Fruit fly (Drosophila melanogaster) whole organism, wandering third instar larva: ENCODE data around the gene CG13894.

Source experiments
- Abd-B ChIP-seq: fragments of >200 bp; optimal IDR thresholded peaks from 2 replicates; lab custom pipeline; 2017; ENCODE audit warnings: missing biosample characterization, missing genetic modification characterization
- CG32264 ChIP-seq: fragments of 200-800 bp; sonication (Bioruptor generic); optimal IDR thresholded peaks from 2 replicates; lab custom pipeline; 2016; ENCODE audit warnings: missing biosample characterization, missing genetic modification characterization
- CG9705 ChIP-seq: fragments of 200-800 bp; sonication (Bioruptor generic); optimal IDR thresholded peaks from 2 replicates; lab custom pipeline; 2018; ENCODE audit warnings: missing biosample characterization, mild to moderate bottlenecking, missing genetic modification characterization
- CrebA ChIP-seq: fragments of 200-800 bp; sonication (Bioruptor generic); optimal IDR thresholded peaks from 2 replicates; lab custom pipeline; 2016; ENCODE audit warnings: missing biosample characterization, mild to moderate bottlenecking, missing genetic modification characterization, borderline replicate concordance
- Dfd ChIP-seq: fragments of >200 bp; optimal IDR thresholded peaks from 2 replicates; lab custom pipeline; 2017; ENCODE audit warnings: missing biosample characterization, missing genetic modification characterization
- Dif ChIP-seq: fragments of 200-275, 200-300 bp; sonication (Bioruptor generic); optimal IDR thresholded peaks from 2 replicates; lab custom pipeline; 2018; ENCODE audit warnings: missing biosample characterization, missing genetic modification characterization; ENCODE audit not compliant: partially characterized antibody
- GATAd ChIP-seq: sonication (Bioruptor generic); optimal IDR thresholded peaks from 2 replicates; lab custom pipeline; 2016; ENCODE audit warnings: missing biosample characterization, missing genetic modification characterization
- HLH106 ChIP-seq: fragments of 200-800 bp; optimal IDR thresholded peaks from 3 replicates; lab custom pipeline; 2019; ENCODE audit warnings: missing biosample characterization, mild to moderate bottlenecking, missing genetic modification characterization, moderate library complexity
- Hnf4 ChIP-seq: fragments of 200-800 bp; sonication (Bioruptor generic); optimal IDR thresholded peaks from 2 replicates; lab custom pipeline; 2016; ENCODE audit warnings: missing biosample characterization, mild to moderate bottlenecking, missing genetic modification characterization
- Hr78 ChIP-seq: fragments of >200 bp; optimal IDR thresholded peaks from 2 replicates; lab custom pipeline; 2017; ENCODE audit warnings: missing biosample characterization, missing genetic modification characterization
- Hr83 ChIP-seq: fragments of 200-300 bp; sonication (Bioruptor generic); optimal IDR thresholded peaks from 2 replicates; lab custom pipeline; 2016; ENCODE audit warnings: missing biosample characterization, mild to moderate bottlenecking, missing genetic modification characterization, moderate library complexity; ENCODE audit not compliant: poor library complexity, severe bottlenecking
- Jra ChIP-seq: sonication (Bioruptor generic); optimal IDR thresholded peaks from 2 replicates; lab custom pipeline; 2016; ENCODE audit warnings: missing biosample characterization, missing genetic modification characterization
- Mio ChIP-seq: sonication (Bioruptor generic); optimal IDR thresholded peaks from 2 replicates; lab custom pipeline; 2016; ENCODE audit warnings: missing biosample characterization, missing genetic modification characterization
- Myc ChIP-seq: fragments of >200 bp; optimal IDR thresholded peaks from 2 replicates; lab custom pipeline; 2017
- N ChIP-seq: fragments of >200 bp; optimal IDR thresholded peaks from 2 replicates; lab custom pipeline; 2018; ENCODE audit warnings: missing biosample characterization, missing external identifiers, missing genetic modification characterization
- OdsH ChIP-seq: fragments of 200-800 bp; sonication (Bioruptor generic); optimal IDR thresholded peaks from 2 replicates; lab custom pipeline; 2016; ENCODE audit warnings: missing biosample characterization, mild to moderate bottlenecking, missing genetic modification characterization
- Rel ChIP-seq, 2 experiments: fragments of 200-800 bp; sonication (Bioruptor generic) in 1 of 2; optimal IDR thresholded peaks; 2 replicates in 1 of 2; 3 replicates in 1 of 2; lab custom pipeline; 2016 to 2019; ENCODE audit warnings: mild to moderate bottlenecking in 2 of 2, missing biosample characterization in 2 of 2, missing genetic modification characterization in 2 of 2, moderate library complexity in 1 of 2
- Sp1 ChIP-seq: fragments of 200-800 bp; sonication (Bioruptor generic); optimal IDR thresholded peaks from 3 replicates; lab custom pipeline; 2019; ENCODE audit warnings: missing biosample characterization, mild to moderate bottlenecking, missing genetic modification characterization, moderate library complexity
- Vsx2 ChIP-seq: fragments of 200-300, 225-300 bp; sonication (Bioruptor generic); optimal IDR thresholded peaks from 2 replicates; lab custom pipeline; 2018; ENCODE audit warnings: missing biosample characterization, missing genetic modification characterization; ENCODE audit not compliant: partially characterized antibody
- br ChIP-seq: fragments of 200-800 bp; sonication (Bioruptor generic); optimal IDR thresholded peaks from 2 replicates; lab custom pipeline; 2016; ENCODE audit warnings: missing biosample characterization, missing genetic modification characterization
- brk ChIP-seq: fragments of 200-800 bp; sonication (Bioruptor generic); optimal IDR thresholded peaks from 2 replicates; lab custom pipeline; 2016; ENCODE audit warnings: missing biosample characterization, mild to moderate bottlenecking, missing genetic modification characterization
- dl ChIP-seq, 2 experiments: fragments of 175-275, 200-275 bp in 1 of 2; fragments of 200-275 bp in 1 of 2; sonication (Bioruptor generic); optimal IDR thresholded peaks; lab custom pipeline; 2018; ENCODE audit warnings: mild to moderate bottlenecking in 2 of 2, missing biosample characterization in 2 of 2, missing genetic modification characterization in 2 of 2, moderate library complexity in 2 of 2; ENCODE audit not compliant: partially characterized antibody in 2 of 2, insufficient read depth in 1 of 2
- dmrt93B ChIP-seq: fragments of 200-800 bp; sonication (Bioruptor generic); optimal IDR thresholded peaks from 2 replicates; lab custom pipeline; 2018; ENCODE audit warnings: missing biosample characterization, mild to moderate bottlenecking, missing genetic modification characterization
- dsf ChIP-seq: sonication (Bioruptor generic); optimal IDR thresholded peaks from 2 replicates; lab custom pipeline; 2016; ENCODE audit warnings: missing biosample characterization, missing genetic modification characterization, borderline replicate concordance
- ey ChIP-seq: fragments of 200-800 bp; sonication (Bioruptor generic); optimal IDR thresholded peaks from 2 replicates; lab custom pipeline; 2016; ENCODE audit warnings: missing biosample characterization, missing genetic modification characterization
- foxo ChIP-seq, 2 experiments: fragments of 200-800 bp; sonication (Bioruptor generic); optimal IDR thresholded peaks; 2 replicates in 1 of 2; 3 replicates in 1 of 2; lab custom pipeline; 2016 to 2017; ENCODE audit warnings: missing biosample characterization in 2 of 2, missing genetic modification characterization in 2 of 2
- fru ChIP-seq: fragments of 200-800 bp; sonication (Bioruptor generic); optimal IDR thresholded peaks from 3 replicates; lab custom pipeline; 2016; ENCODE audit warnings: missing biosample characterization, mild to moderate bottlenecking, missing genetic modification characterization
- h ChIP-seq: fragments of 200-800 bp; sonication (Bioruptor generic); optimal IDR thresholded peaks from 3 replicates; lab custom pipeline; 2016; ENCODE audit warnings: missing biosample characterization, mild to moderate bottlenecking, missing genetic modification characterization
- jim ChIP-seq: fragments of 175-275, 200-325 bp; sonication (Bioruptor generic); optimal IDR thresholded peaks from 2 replicates; lab custom pipeline; 2016; ENCODE audit warnings: missing biosample characterization, mild to moderate bottlenecking, missing genetic modification characterization
- lola ChIP-seq: fragments of >200 bp; optimal IDR thresholded peaks from 2 replicates; lab custom pipeline; 2017; ENCODE audit warnings: missing biosample characterization, missing genetic modification characterization
- pan ChIP-seq: fragments of >200 bp; optimal IDR thresholded peaks from 2 replicates; lab custom pipeline; 2017
- psq ChIP-seq: fragments of 200-800 bp; sonication (Bioruptor generic); optimal IDR thresholded peaks from 3 replicates; lab custom pipeline; 2017; ENCODE audit warnings: missing biosample characterization, mild to moderate bottlenecking, missing genetic modification characterization, moderate library complexity
- rgr ChIP-seq: fragments of 200-800 bp; sonication (Bioruptor generic); optimal IDR thresholded peaks from 3 replicates; lab custom pipeline; 2016; ENCODE audit warnings: missing biosample characterization, mild to moderate bottlenecking, missing genetic modification characterization
- sage ChIP-seq: fragments of 200-800 bp; sonication (Bioruptor generic); optimal IDR thresholded peaks from 2 replicates; lab custom pipeline; 2016; ENCODE audit warnings: missing biosample characterization, mild to moderate bottlenecking, missing genetic modification characterization
- sv ChIP-seq: fragments of 200-800 bp; sonication (Bioruptor generic); optimal IDR thresholded peaks from 3 replicates; lab custom pipeline; 2016; ENCODE audit warnings: missing biosample characterization, missing genetic modification characterization
- tai ChIP-seq: sonication (Bioruptor generic); optimal IDR thresholded peaks from 2 replicates; lab custom pipeline; 2016; ENCODE audit warnings: missing biosample characterization, missing genetic modification characterization
- usp ChIP-seq: fragments of >200 bp; optimal IDR thresholded peaks from 2 replicates; lab custom pipeline; 2017; ENCODE audit warnings: missing biosample characterization, missing genetic modification characterization
- woc ChIP-seq: sonication (Bioruptor generic); optimal IDR thresholded peaks from 2 replicates; lab custom pipeline; 2016; ENCODE audit warnings: missing biosample characterization, mild to moderate bottlenecking, missing genetic modification characterization

Gene CG13894

DNA sequence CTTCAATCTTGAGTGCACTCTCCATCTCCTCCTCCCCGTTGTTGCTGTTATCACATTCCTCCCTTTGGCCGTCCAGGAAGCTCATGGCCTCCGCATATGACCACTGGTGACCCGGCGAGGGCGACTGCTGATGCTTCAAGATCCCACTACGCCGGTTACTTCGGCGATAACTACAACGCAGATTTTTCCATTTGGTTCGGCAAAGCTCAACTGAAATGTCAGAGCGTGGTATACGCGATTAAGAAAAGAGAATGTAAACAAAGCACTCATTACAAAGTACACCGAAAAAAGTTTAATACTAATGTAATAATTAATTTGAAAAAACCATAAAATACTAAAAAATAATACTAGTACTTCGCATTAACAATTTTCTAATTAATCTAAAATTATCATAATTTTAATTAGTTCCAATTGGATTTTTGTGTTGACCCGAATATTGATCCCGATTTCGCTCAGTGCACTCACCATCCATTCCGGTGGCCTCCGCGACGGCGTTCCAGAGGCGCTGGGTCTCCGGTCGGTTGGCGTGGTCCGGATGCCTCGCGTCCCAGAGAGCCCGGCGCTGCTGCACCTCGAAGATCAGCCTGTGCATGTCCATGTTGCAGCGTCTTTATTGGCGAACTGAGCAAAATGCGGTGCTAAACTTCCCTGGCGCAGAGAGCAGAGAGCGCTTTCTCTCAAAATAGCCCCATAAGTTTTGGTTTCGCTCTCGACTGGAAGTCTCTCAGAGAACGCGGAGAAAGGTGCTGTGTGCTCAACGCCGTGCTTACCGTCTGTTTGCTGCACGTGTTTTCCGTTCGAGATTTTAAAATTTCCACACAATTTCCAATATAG lies 39.8 kb upstream of the CG13894 start:
- TF ChIP-seq h: peak; percentile 94
- TF ChIP-seq rgr (GFP tag; lab: Kevin White, UChicago): peak; percentile 95
- peak; percentile 72 for TF ChIP-seq tai
- TF ChIP-seq sv (GFP tag; lab: Kevin White, UChicago): peak; percentile 81
- no peak for TF ChIP-seq Mio (GFP tag; lab: Kevin White, UChicago)
- peak; percentile 85 for TF ChIP-seq Hnf4 (GFP tag; lab: Kevin White, UChicago)
- TF ChIP-seq dl (GFP tag; optimal IDR thresholded peaks at IDR 0.05; lab: Kevin White, UChicago; ENCODE audit: insufficient read depth in 1 of 2, partially characterized antibody in 2 of 2): peak; percentile 89 to 90
- peak in 1 of 2 experiments; percentile 95 for TF ChIP-seq foxo (GFP tag; optimal IDR thresholded peaks at IDR 0.05; lab: Kevin White, UChicago)
- TF ChIP-seq Rel (GFP tag; optimal IDR thresholded peaks at IDR 0.05; lab: Kevin White, UChicago): peak; percentile 82
- TF ChIP-seq Rel (tag; optimal IDR thresholded peaks at IDR 0.05; lab: Kevin White, UChicago): peak; percentile 80
- TF ChIP-seq sage (GFP tag; lab: Kevin White, UChicago): peak; percentile 88
- peak; percentile 86 for TF ChIP-seq GATAd (GFP tag; lab: Kevin White, UChicago)
- TF ChIP-seq CG32264 (GFP tag; lab: Kevin White, UChicago): peak; percentile 69
- peak; percentile 86 for TF ChIP-seq CG9705 (GFP tag; lab: Kevin White, UChicago)
- TF ChIP-seq br: peak; percentile 86
- peak; percentile 79 for TF ChIP-seq Jra
- peak; percentile 90 for TF ChIP-seq Dif (GFP tag; lab: Kevin White, UChicago)
- peak; percentile 64 for TF ChIP-seq Dfd
- TF ChIP-seq lola: no peak
- peak; percentile 92 for TF ChIP-seq psq (GFP tag; lab: Kevin White, UChicago)
- TF ChIP-seq N: no peak
- peak; percentile 95 for TF ChIP-seq OdsH
- TF ChIP-seq Abd-B (GFP tag; lab: Kevin White, UChicago): no peak
- TF ChIP-seq HLH106: peak; percentile 97
- TF ChIP-seq fru: peak; percentile 91
- peak; percentile 90 for TF ChIP-seq brk
- no peak for TF ChIP-seq jim (GFP tag; lab: Kevin White, UChicago)
- no peak for TF ChIP-seq usp
- no peak for TF ChIP-seq Hr78 (GFP tag; lab: Kevin White, UChicago)
- TF ChIP-seq dsf (GFP tag; lab: Kevin White, UChicago): peak; percentile 76
- peak; percentile 65 for TF ChIP-seq Vsx2 (GFP tag; lab: Kevin White, UChicago)
- TF ChIP-seq Sp1 (GFP tag; lab: Kevin White, UChicago): peak; percentile 96
- TF ChIP-seq CrebA (GFP tag; lab: Kevin White, UChicago): peak; percentile 43
- TF ChIP-seq dmrt93B (GFP tag; lab: Kevin White, UChicago): peak; percentile 86
- TF ChIP-seq ey (GFP tag; lab: Kevin White, UChicago): peak; percentile 85

DNA sequence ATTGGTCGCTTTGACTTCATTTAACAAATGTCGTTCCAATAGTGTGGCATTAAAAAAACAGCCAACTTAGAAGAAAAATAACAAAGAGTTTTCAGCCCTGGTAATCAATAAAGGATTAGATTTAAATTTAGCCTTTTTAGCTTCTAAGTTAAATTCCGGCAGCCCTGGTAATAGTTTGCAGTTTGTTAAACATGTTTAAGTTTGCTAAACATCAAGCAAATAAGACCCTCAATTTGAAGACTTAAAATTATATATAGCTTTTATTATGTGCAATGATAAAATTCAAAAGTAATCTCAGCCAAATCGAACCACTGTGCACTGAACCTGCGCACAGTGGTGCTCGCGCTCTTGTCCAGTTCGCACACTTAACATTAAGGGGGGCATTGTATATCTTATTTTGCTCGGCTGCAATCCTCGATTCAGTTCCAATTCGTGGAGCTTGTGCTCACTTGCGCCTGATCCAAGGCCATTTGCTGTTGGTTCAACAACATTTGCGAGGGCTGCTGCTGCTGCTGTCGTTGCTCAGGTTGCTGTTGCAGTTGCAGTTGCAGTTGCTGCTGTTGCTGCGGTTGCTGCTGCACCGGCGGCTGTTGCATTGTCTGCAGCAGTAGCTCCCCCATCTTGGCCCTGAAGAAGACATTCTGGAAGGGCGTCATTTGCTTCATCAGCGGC lies 38.6 kb upstream of the CG13894 start:
- no peak for TF ChIP-seq Myc (lab: Kevin White, UChicago)
- no peak for TF ChIP-seq pan (lab: Kevin White, UChicago)
- TF ChIP-seq Vsx2 (GFP tag; lab: Kevin White, UChicago): no peak
- TF ChIP-seq Jra: no peak
- TF ChIP-seq brk: peak; percentile 1
- no peak for TF ChIP-seq jim (GFP tag; lab: Kevin White, UChicago)
- TF ChIP-seq Hr83 (GFP tag; lab: Kevin White, UChicago): no peak
- no peak for TF ChIP-seq rgr (GFP tag; lab: Kevin White, UChicago)
- peak; percentile 51 for TF ChIP-seq Dfd
- no peak for TF ChIP-seq dmrt93B (GFP tag; lab: Kevin White, UChicago)
- TF ChIP-seq dsf (GFP tag; lab: Kevin White, UChicago): no peak
- TF ChIP-seq Hnf4 (GFP tag; lab: Kevin White, UChicago): no peak
- TF ChIP-seq sv (GFP tag; lab: Kevin White, UChicago): no peak
- TF ChIP-seq OdsH: no peak
- no peak for TF ChIP-seq lola
- no peak for TF ChIP-seq CG32264 (GFP tag; lab: Kevin White, UChicago)
- TF ChIP-seq Hr78 (GFP tag; lab: Kevin White, UChicago): no peak
- no peak for TF ChIP-seq sage (GFP tag; lab: Kevin White, UChicago)
- no peak for TF ChIP-seq Sp1 (GFP tag; lab: Kevin White, UChicago)
- peak in 1 of 2 experiments; percentile 13 for TF ChIP-seq foxo (GFP tag; optimal IDR thresholded peaks at IDR 0.05; lab: Kevin White, UChicago)
- TF ChIP-seq psq (GFP tag; lab: Kevin White, UChicago): no peak
- no peak for TF ChIP-seq woc (GFP tag; lab: Kevin White, UChicago)
- TF ChIP-seq GATAd (GFP tag; lab: Kevin White, UChicago): no peak
- TF ChIP-seq tai: no peak
- TF ChIP-seq, all 38 proteins: peak for 3
